Worm (Caenorhabditis elegans) whole organism, midembryonic: ENCODE results near the gene F57B1.6.

Experiments used
- T22C8.4 ChIP-seq: fragments of 200-800 bp; sonication (Bioruptor generic); IDR thresholded peaks from 2 replicates; pipeline ENCODE4 v1.3.6; 2022; ENCODE audit warnings: missing genetic modification characterization, missing compliant biosample characterization
- cog-1 ChIP-seq: sonication (generic microtip); optimal IDR thresholded peaks from 2 replicates; lab custom pipeline; 2016; ENCODE audit warnings: missing genetic modification characterization, missing compliant biosample characterization
- flt-1 ChIP-seq: fragments of 200-800 bp; sonication (Bioruptor generic); IDR thresholded peaks from 2 replicates; pipeline ENCODE4 v1.3.6; 2022; ENCODE audit warnings: missing genetic modification characterization, missing compliant biosample characterization
- klf-2 ChIP-seq: fragments of 200-800 bp; sonication (Bioruptor generic); conservative IDR thresholded peaks from 2 replicates; pipeline ENCODE4 v1.3.6; 2022; ENCODE audit warnings: missing genetic modification reagents, missing genetic modification characterization, missing compliant biosample characterization
- med-1 ChIP-seq: sonication (generic microtip); optimal IDR thresholded peaks from 2 replicates; lab custom pipeline; 2017; ENCODE audit warnings: missing genetic modification characterization, mild to moderate bottlenecking, missing compliant biosample characterization, antibody characterized with exemption, missing genetic modification reagents; ENCODE audit not compliant: insufficient read depth
- ref-1 ChIP-seq: fragments of 200-800 bp; sonication (Bioruptor generic); conservative IDR thresholded peaks from 2 replicates; pipeline ENCODE4 v1.3.6; 2022; ENCODE audit warnings: missing genetic modification reagents, missing genetic modification characterization, missing compliant biosample characterization
- ztf-23 ChIP-seq: fragments of 200-800 bp; sonication (Bioruptor generic); IDR thresholded peaks from 2 replicates; pipeline ENCODE4 v1.3.6; 2022; ENCODE audit warnings: missing genetic modification reagents, missing genetic modification characterization, missing compliant biosample characterization

ce11 chrV:13209567-13209966, at the start of gene F57B1.6:
- TF ChIP-seq T22C8.4 (GFP tag; lab: Robert Waterston, UW) (no peak), med-1 (GFP tag; lab: Kevin White, UChicago) (no peak), ref-1 (GFP tag; lab: Robert Waterston, UW) (no peak), klf-2 (no peak), cog-1 (tag; lab: Kevin White, UChicago) (no peak), flt-1 (GFP tag; lab: Robert Waterston, UW) (no peak), ztf-23 (GFP tag; lab: Robert Waterston, UW) (no peak)
